Fruit fly (Drosophila melanogaster): ENCODE measurements around the gene CG6769.

CG6769 gene

dm6 chrX:17826807-17827703, 33.7 kb upstream of the CG6769 start, which contains the start of gene Socs16D (continued):
- no peak for TF ChIP-seq CG3726 (GFP tag; IDR thresholded peaks at IDR 0.05)
- no peak for TF ChIP-seq z (GFP tag; IDR thresholded peaks at IDR 0.05)
- peak in 1 of 3 experiments; percentile 79 for TF ChIP-seq lola (GFP tag; optimal IDR thresholded peaks at IDR 0.05)
- peak; percentile 100 for TF ChIP-seq CG7745 (tag; optimal IDR thresholded peaks at IDR 0.05)
- TF ChIP-seq fru (optimal IDR thresholded peaks at IDR 0.05): no peak
- TF ChIP-seq E2f2 (GFP tag; IDR thresholded peaks at IDR 0.05): peak; percentile 70
- TF ChIP-seq tin (GFP tag; optimal IDR thresholded peaks at IDR 0.05): no peak
- peak; percentile 30 for TF ChIP-seq CG18599 (GFP tag; optimal IDR thresholded peaks at IDR 0.05)
- peak; percentile 42 for TF ChIP-seq HmgD (GFP tag; optimal IDR thresholded peaks at IDR 0.05)
- no peak; the same call in 1 of the 2 replicates for TF ChIP-seq Drgx (GFP tag; IDR thresholded peaks at IDR 0.05)
- TF ChIP-seq BtbVII (GFP tag; optimal IDR thresholded peaks at IDR 0.05): peak; percentile 13
- no peak for TF ChIP-seq CG4707 (GFP tag; optimal IDR thresholded peaks at IDR 0.05)
- TF ChIP-seq CG12219 (GFP tag; optimal IDR thresholded peaks at IDR 0.05): no peak
- no peak for TF ChIP-seq CG12299 (tag; optimal IDR thresholded peaks at IDR 0.05)
- no peak for TF ChIP-seq en (GFP tag; optimal IDR thresholded peaks at IDR 0.05)
- no peak for TF ChIP-seq ATbp (GFP tag; optimal IDR thresholded peaks at IDR 0.05)
- no peak for TF ChIP-seq CG2889 (GFP tag; IDR thresholded peaks at IDR 0.05)
- TF ChIP-seq tx (GFP tag; optimal IDR thresholded peaks at IDR 0.05): no peak
- peak; percentile 65 for TF ChIP-seq kni (GFP tag; optimal IDR thresholded peaks at IDR 0.05)
- TF ChIP-seq CG4360 (GFP tag; IDR thresholded peaks at IDR 0.05): no peak
- TF ChIP-seq fd96Cb (tag; optimal IDR thresholded peaks at IDR 0.05): no peak
- TF ChIP-seq CG3838 (GFP tag; optimal IDR thresholded peaks at IDR 0.05): no peak
- TF ChIP-seq HLH4C (GFP tag; IDR thresholded peaks at IDR 0.05; ENCODE audit: partially characterized antibody): peak; percentile 94
- peak; percentile 43 for TF ChIP-seq Camta (GFP tag; optimal IDR thresholded peaks at IDR 0.05)
- TF ChIP-seq sqz (GFP tag; optimal IDR thresholded peaks at IDR 0.05): no peak
- peak; percentile 15; the same call in 1 of the 3 replicates for TF ChIP-seq zfh1 (GFP tag; IDR thresholded peaks at IDR 0.05)
- TF ChIP-seq CG17568 (GFP tag; optimal IDR thresholded peaks at IDR 0.05): no peak
- TF ChIP-seq ato (GFP tag; IDR thresholded peaks at IDR 0.05; ENCODE audit: partially characterized antibody): peak; percentile 97
- peak; percentile 99 for TF ChIP-seq Opbp (GFP tag; IDR thresholded peaks at IDR 0.05; ENCODE audit: partially characterized antibody)
- peak; percentile 16 for TF ChIP-seq crc (GFP tag; optimal IDR thresholded peaks at IDR 0.05)
- peak; percentile 58 for TF ChIP-seq CG8290 (GFP tag; optimal IDR thresholded peaks at IDR 0.05)
- TF ChIP-seq CG8290 (tag; optimal IDR thresholded peaks at IDR 0.05): peak in 1 of 2 experiments; percentile 75
- peak; percentile 12 for TF ChIP-seq dmrt99B (tag; optimal IDR thresholded peaks at IDR 0.05)
- TF ChIP-seq CG43689 (GFP tag; IDR thresholded peaks at IDR 0.05): no peak
- peak; percentile 15 for TF ChIP-seq unpg (GFP tag; optimal IDR thresholded peaks at IDR 0.05)
- peak; percentile 20 for TF ChIP-seq odd (GFP tag; optimal IDR thresholded peaks at IDR 0.05)
- no peak for TF ChIP-seq jing (GFP tag; optimal IDR thresholded peaks at IDR 0.05)
- TF ChIP-seq Kr (GFP tag; optimal IDR thresholded peaks at IDR 0.05): no peak
- TF ChIP-seq CG14710 (tag; optimal IDR thresholded peaks at IDR 0.05): peak; percentile 70
- no peak for TF ChIP-seq CG13424 (tag; optimal IDR thresholded peaks at IDR 0.05)
- no peak for TF ChIP-seq grn (GFP tag; optimal IDR thresholded peaks at IDR 0.05)
- TF ChIP-seq ken (GFP tag; IDR thresholded peaks at IDR 0.05): 0 out of 3 replicates have a peak, but pooled peaks have one; percentile 34
- TF ChIP-seq gce (GFP tag; IDR thresholded peaks at IDR 0.05): no peak
- no peak for TF ChIP-seq Aef1 (GFP tag; IDR thresholded peaks at IDR 0.05)
- no peak for TF ChIP-seq az2 (GFP tag; optimal IDR thresholded peaks at IDR 0.05)
- TF ChIP-seq lab (GFP tag; optimal IDR thresholded peaks at IDR 0.05): peak; percentile 52
- TF ChIP-seq CG7786 (GFP tag; optimal IDR thresholded peaks at IDR 0.05): peak; percentile 40
- no peak for TF ChIP-seq CG14965 (GFP tag; optimal IDR thresholded peaks at IDR 0.05; ENCODE audit: borderline replicate concordance)
- peak; percentile 32 for TF ChIP-seq CG9727 (GFP tag; optimal IDR thresholded peaks at IDR 0.05)

Measured in whole organism, embryonic.